Fruit fly (Drosophila melanogaster): ENCODE results near the gene Ugt36E1.

Gene Ugt36E1

DNA sequence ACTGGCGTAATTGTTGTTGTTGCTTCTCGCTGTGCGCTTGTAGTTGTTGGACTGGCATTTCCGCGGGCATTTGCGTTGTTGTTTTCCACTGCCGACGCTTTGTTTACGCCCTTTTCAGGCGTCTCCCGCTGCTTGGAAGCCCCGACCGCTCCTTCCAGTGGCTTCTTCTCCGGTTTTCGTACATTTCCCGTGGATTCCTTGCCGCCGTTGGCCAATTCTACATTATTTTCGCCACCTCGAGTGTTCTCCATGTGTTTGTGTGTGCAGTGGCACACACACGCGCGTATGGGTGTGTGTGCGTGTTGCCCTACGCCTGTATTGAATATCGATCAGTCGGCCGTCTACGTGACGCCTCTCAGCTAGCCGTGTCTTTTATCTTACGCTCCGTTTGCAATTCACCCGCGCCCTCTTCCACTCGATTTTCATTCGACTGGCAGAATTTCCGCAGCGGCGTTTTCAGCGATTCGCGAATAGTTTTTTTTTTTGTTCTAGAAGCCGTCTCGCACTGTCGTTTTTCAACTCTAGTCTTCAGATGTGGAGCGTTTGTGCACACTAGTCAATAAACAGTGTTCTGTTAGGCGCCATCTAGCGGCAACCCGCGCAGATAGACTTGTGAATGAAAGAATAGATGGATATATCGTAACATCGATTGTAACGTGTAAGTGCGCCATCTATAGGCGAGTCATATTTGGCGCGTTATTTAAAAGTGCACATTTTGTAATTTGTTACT lies 12.7 kb downstream of the Ugt36E1 start, which contains the start of gene CG10600 (continued):
- TF ChIP-seq bsh (GFP tag; optimal IDR thresholded peaks at IDR 0.05) (peak; percentile 51 to 56), kah (GFP tag; optimal IDR thresholded peaks at IDR 0.05) (peak; percentile 16), grau (tag; optimal IDR thresholded peaks at IDR 0.05) (peak; percentile 69), Mes4 (GFP tag; optimal IDR thresholded peaks at IDR 0.05) (peak; percentile 72), CG13775 (GFP tag; optimal IDR thresholded peaks at IDR 0.05) (peak; percentile 46), fru (optimal IDR thresholded peaks at IDR 0.05) (no peak), emc (GFP tag; optimal IDR thresholded peaks at IDR 0.05) (peak; percentile 76), CG8388 (GFP tag; optimal IDR thresholded peaks at IDR 0.05) (no peak), pita (GFP tag; optimal IDR thresholded peaks at IDR 0.05) (peak; percentile 32), BEAF-32 (GFP tag; optimal IDR thresholded peaks at IDR 0.05) (peak; percentile 93), Adf1 (GFP tag; IDR thresholded peaks at IDR 0.05) (peak; percentile 51), CG1024 (GFP tag; IDR thresholded peaks at IDR 0.05) (peak; percentile 69), CG9215 (GFP tag; IDR thresholded peaks at IDR 0.05) (peak; percentile 49; the same call in 1 of the 2 replicates), CG3847 (GFP tag; IDR thresholded peaks at IDR 0.05) (peak; percentile 93), zfh2 (GFP tag; optimal IDR thresholded peaks at IDR 0.05) (peak; percentile 91), Sry-β (GFP tag; optimal IDR thresholded peaks at IDR 0.05) (no peak), pfk (GFP tag; optimal IDR thresholded peaks at IDR 0.05) (peak; percentile 4), gcm2 (GFP tag; optimal IDR thresholded peaks at IDR 0.05) (peak; percentile 75), Ets65A (GFP tag) (peak; percentile 99), CG12236 (GFP tag; optimal IDR thresholded peaks at IDR 0.05) (peak; percentile 67), CG33213 (GFP tag; optimal IDR thresholded peaks at IDR 0.05) (peak; percentile 98), vvl (GFP tag; IDR thresholded peaks at IDR 0.05) (peak; percentile 83), fu2 (GFP tag; optimal IDR thresholded peaks at IDR 0.05) (peak; percentile 81), CG6254 (GFP tag; optimal IDR thresholded peaks at IDR 0.05) (peak; percentile 28), CG13424 (tag; optimal IDR thresholded peaks at IDR 0.05) (peak; percentile 61), Nf-YB (GFP tag; optimal IDR thresholded peaks at IDR 0.05) (peak; percentile 47), CG12391 (tag; optimal IDR thresholded peaks at IDR 0.05) (peak; percentile 62), Bgb (GFP tag; IDR thresholded peaks at IDR 0.05; ENCODE audit: partially characterized antibody) (peak; percentile 92), slou (GFP tag; optimal IDR thresholded peaks at IDR 0.05) (peak; percentile 67), fd102C (GFP tag; optimal IDR thresholded peaks at IDR 0.05) (peak; percentile 63), crc (GFP tag; optimal IDR thresholded peaks at IDR 0.05) (peak; percentile 78), oc (tag; optimal IDR thresholded peaks at IDR 0.05) (no peak), Sin3A (optimal IDR thresholded peaks at IDR 0.05) (peak; percentile 87), CG15696 (tag; optimal IDR thresholded peaks at IDR 0.05) (peak; percentile 71), Poxn (GFP tag; IDR thresholded peaks at IDR 0.05) (no peak), bab2 (GFP tag; optimal IDR thresholded peaks at IDR 0.05) (peak; percentile 84), CG3995 (GFP tag; optimal IDR thresholded peaks at IDR 0.05) (peak; percentile 94), CG12071 (GFP tag; optimal IDR thresholded peaks at IDR 0.05) (peak; percentile 48), Oaz (GFP tag; IDR thresholded peaks at IDR 0.05) (no peak), D19A (tag; optimal IDR thresholded peaks at IDR 0.05) (no peak), CG14667 (GFP tag; IDR thresholded peaks at IDR 0.05) (peak; percentile 59), CG18619 (GFP tag; optimal IDR thresholded peaks at IDR 0.05) (peak; percentile 46), croc (GFP tag; conservative IDR thresholded peaks at IDR 0.05) (no peak), Scr (GFP tag; IDR thresholded peaks at IDR 0.05; ENCODE audit: partially characterized antibody) (peak; percentile 78), CG15601 (tag; optimal IDR thresholded peaks at IDR 0.05) (peak; percentile 78), CG13624 (GFP tag; optimal IDR thresholded peaks at IDR 0.05) (peak; percentile 91), ash1 (GFP tag; optimal IDR thresholded peaks at IDR 0.05) (peak; percentile 30), dan (GFP tag; IDR thresholded peaks at IDR 0.05) (no peak), HHEX (GFP tag; optimal IDR thresholded peaks at IDR 0.05) (peak; percentile 77), br (optimal IDR thresholded peaks at IDR 0.05) (no peak), en (GFP tag; optimal IDR thresholded peaks at IDR 0.05) (peak; percentile 31)
